Worm (Caenorhabditis elegans) whole organism, late embryonic: Measurements from ENCODE around the gene toca-2.
"Not testable (repeated sequence)": the region's sequence is repeated elsewhere in the genome, so short reads cannot be mapped to it uniquely, and the experiment has no call there.

Experiments used
- C38D4.7 ChIP-seq: fragments of 200-800 bp; sonication (Bioruptor generic); optimal IDR thresholded peaks from 2 replicates; lab custom pipeline; 2018; ENCODE audit warnings: mild to moderate bottlenecking, missing genetic modification characterization, moderate library complexity, missing compliant biosample characterization
- K02D7.2 ChIP-seq: sonication (generic microtip); optimal IDR thresholded peaks from 2 replicates; lab custom pipeline; 2017; ENCODE audit warnings: mild to moderate bottlenecking, missing genetic modification characterization, missing compliant biosample characterization
- K09A11.1 ChIP-seq: sonication (generic microtip); optimal IDR thresholded peaks from 2 replicates; lab custom pipeline; 2017; ENCODE audit warnings: antibody characterized with exemption, mild to moderate bottlenecking, missing genetic modification characterization, missing compliant biosample characterization; ENCODE audit not compliant: insufficient read depth
- Y22D7AL.16 ChIP-seq: sonication (generic microtip); optimal IDR thresholded peaks from 2 replicates; lab custom pipeline; 2016; ENCODE audit warnings: missing genetic modification characterization, missing compliant biosample characterization
- ceh-18 ChIP-seq: sonication (generic microtip); optimal IDR thresholded peaks from 2 replicates; lab custom pipeline; 2016; ENCODE audit warnings: missing genetic modification characterization, missing compliant biosample characterization
- ceh-19 ChIP-seq: fragments of 200-800 bp; sonication (Bioruptor generic); optimal IDR thresholded peaks from 2 replicates; lab custom pipeline; 2018; ENCODE audit warnings: mild to moderate bottlenecking, missing genetic modification characterization, missing compliant biosample characterization
- ceh-2 ChIP-seq: sonication (generic microtip); optimal IDR thresholded peaks from 2 replicates; lab custom pipeline; 2016; ENCODE audit warnings: missing genotype, missing genetic modification characterization, missing compliant biosample characterization
- ceh-22 ChIP-seq: sonication (generic microtip); optimal IDR thresholded peaks from 2 replicates; lab custom pipeline; 2017; ENCODE audit warnings: missing biosample characterization, missing genetic modification characterization
- ceh-24 ChIP-seq: sonication (generic microtip); optimal IDR thresholded peaks from 2 replicates; lab custom pipeline; 2016; ENCODE audit warnings: mild to moderate bottlenecking, missing genetic modification characterization, missing compliant biosample characterization
- ceh-31 ChIP-seq: sonication (generic microtip); optimal IDR thresholded peaks from 2 replicates; lab custom pipeline; 2016; ENCODE audit warnings: missing genetic modification characterization, missing compliant biosample characterization
- ceh-34 ChIP-seq: sonication (generic microtip); optimal IDR thresholded peaks from 2 replicates; lab custom pipeline; 2016; ENCODE audit warnings: mild to moderate bottlenecking, missing genetic modification characterization, missing compliant biosample characterization
- ceh-48 ChIP-seq: sonication (generic microtip); optimal IDR thresholded peaks from 2 replicates; lab custom pipeline; 2016; ENCODE audit warnings: missing genetic modification characterization, inconsistent platforms, missing compliant biosample characterization
- che-1 ChIP-seq: sonication (generic microtip); optimal IDR thresholded peaks from 2 replicates; lab custom pipeline; 2016; ENCODE audit warnings: mild to moderate bottlenecking, missing genetic modification characterization, missing compliant biosample characterization
- dve-1 ChIP-seq: sonication (generic microtip); optimal IDR thresholded peaks from 2 replicates; lab custom pipeline; 2017; ENCODE audit warnings: antibody characterized with exemption, mild to moderate bottlenecking, missing genetic modification characterization, missing compliant biosample characterization
- elt-4 ChIP-seq: sonication (generic microtip); optimal IDR thresholded peaks from 2 replicates; lab custom pipeline; 2016; ENCODE audit warnings: missing genetic modification characterization, missing compliant biosample characterization
- eyg-1 ChIP-seq: sonication (generic microtip); optimal IDR thresholded peaks from 2 replicates; lab custom pipeline; 2016; ENCODE audit warnings: missing genotype, missing genetic modification characterization, missing compliant biosample characterization
- fax-1 ChIP-seq: sonication (generic microtip); optimal IDR thresholded peaks from 2 replicates; lab custom pipeline; 2016; ENCODE audit warnings: missing genotype, missing genetic modification characterization, missing compliant biosample characterization
- hlh-15 ChIP-seq: sonication (generic microtip); optimal IDR thresholded peaks from 2 replicates; lab custom pipeline; 2016; ENCODE audit warnings: missing genetic modification characterization, missing compliant biosample characterization
- hlh-6 ChIP-seq: sonication (generic microtip); optimal IDR thresholded peaks from 2 replicates; lab custom pipeline; 2016; ENCODE audit warnings: missing genotype, missing genetic modification characterization, missing compliant biosample characterization
- lim-6 ChIP-seq: sonication (generic microtip); optimal IDR thresholded peaks from 2 replicates; lab custom pipeline; 2016; ENCODE audit warnings: missing genetic modification characterization, missing compliant biosample characterization
- lin-11 ChIP-seq: fragments of 200-800 bp; sonication (Bioruptor generic); optimal IDR thresholded peaks from 2 replicates; lab custom pipeline; 2018; ENCODE audit warnings: mild to moderate bottlenecking, missing genetic modification characterization, missing compliant biosample characterization
- madf-2 ChIP-seq: sonication (generic microtip); optimal IDR thresholded peaks from 2 replicates; lab custom pipeline; 2017; ENCODE audit warnings: missing genetic modification characterization, missing compliant biosample characterization
- nfya-1 ChIP-seq: sonication (generic microtip); optimal IDR thresholded peaks from 2 replicates; lab custom pipeline; 2017; ENCODE audit warnings: missing genetic modification characterization, mild to moderate bottlenecking, missing compliant biosample characterization, antibody characterized with exemption, moderate library complexity
- odd-2 ChIP-seq: sonication (generic microtip); optimal IDR thresholded peaks from 2 replicates; lab custom pipeline; 2017; ENCODE audit warnings: antibody characterized with exemption, mild to moderate bottlenecking, missing genetic modification characterization, missing compliant biosample characterization
- pag-3 ChIP-seq: sonication (generic microtip); optimal IDR thresholded peaks from 2 replicates; lab custom pipeline; 2016; ENCODE audit warnings: missing compliant biosample characterization, missing genetic modification characterization, borderline replicate concordance
- pat-9 ChIP-seq: fragments of 200-800 bp; sonication (Bioruptor generic); optimal IDR thresholded peaks from 2 replicates; lab custom pipeline; 2018; ENCODE audit warnings: mild to moderate bottlenecking, missing genetic modification characterization, moderate library complexity, missing compliant biosample characterization
- pax-1 ChIP-seq: fragments of 150-350 bp; optimal IDR thresholded peaks from 2 replicates; lab custom pipeline; 2014; ENCODE audit warnings: missing biosample characterization, missing genetic modification characterization
- pha-4 ChIP-seq: fragments of 150-350 bp; optimal IDR thresholded peaks from 2 replicates; lab custom pipeline; 2018; ENCODE audit warnings: missing biosample characterization, missing genetic modification reagents, missing genetic modification characterization
- pqm-1 ChIP-seq: sonication (generic microtip); optimal IDR thresholded peaks from 2 replicates; lab custom pipeline; 2016; ENCODE audit warnings: missing genetic modification characterization, missing compliant biosample characterization
- pros-1 ChIP-seq: fragments of 150-350 bp; optimal IDR thresholded peaks from 2 replicates; lab custom pipeline; 2014; ENCODE audit warnings: missing biosample characterization, missing genetic modification reagents, missing genetic modification characterization
- ref-2 ChIP-seq: sonication (generic microtip); optimal IDR thresholded peaks from 2 replicates; lab custom pipeline; 2016; ENCODE audit warnings: missing genetic modification characterization, missing compliant biosample characterization
- rnt-1 ChIP-seq: sonication (generic microtip); optimal IDR thresholded peaks from 2 replicates; lab custom pipeline; 2016; ENCODE audit warnings: missing genetic modification characterization, missing compliant biosample characterization
- sdc-2 ChIP-seq: sonication (generic microtip); optimal IDR thresholded peaks from 2 replicates; lab custom pipeline; 2016; ENCODE audit warnings: missing genotype, missing genetic modification characterization, missing compliant biosample characterization
- syd-9 ChIP-seq: sonication (generic microtip); optimal IDR thresholded peaks from 2 replicates; lab custom pipeline; 2016; ENCODE audit warnings: mild to moderate bottlenecking, missing genetic modification characterization, moderate library complexity, missing compliant biosample characterization
- tbx-7 ChIP-seq: sonication (generic microtip); optimal IDR thresholded peaks from 2 replicates; lab custom pipeline; 2016; ENCODE audit warnings: missing genotype, missing genetic modification characterization, missing compliant biosample characterization
- ttx-3 ChIP-seq: sonication (generic microtip); optimal IDR thresholded peaks from 2 replicates; lab custom pipeline; 2016; ENCODE audit warnings: missing genetic modification reagents, missing genetic modification characterization, missing compliant biosample characterization
- unc-42 ChIP-seq: sonication (generic microtip); optimal IDR thresholded peaks from 2 replicates; lab custom pipeline; 2016; ENCODE audit warnings: missing genotype, missing genetic modification characterization, missing compliant biosample characterization
- unc-86 ChIP-seq: sonication (generic microtip); optimal IDR thresholded peaks from 2 replicates; lab custom pipeline; 2016; ENCODE audit warnings: missing genetic modification characterization, missing compliant biosample characterization
- zip-5 ChIP-seq: sonication (generic microtip); optimal IDR thresholded peaks from 2 replicates; lab custom pipeline; 2016; ENCODE audit warnings: missing genetic modification characterization, missing compliant biosample characterization
- ztf-16 ChIP-seq: sonication (generic microtip); optimal IDR thresholded peaks from 2 replicates; lab custom pipeline; 2017; ENCODE audit warnings: missing genetic modification characterization, missing compliant biosample characterization

toca-2 gene

DNA sequence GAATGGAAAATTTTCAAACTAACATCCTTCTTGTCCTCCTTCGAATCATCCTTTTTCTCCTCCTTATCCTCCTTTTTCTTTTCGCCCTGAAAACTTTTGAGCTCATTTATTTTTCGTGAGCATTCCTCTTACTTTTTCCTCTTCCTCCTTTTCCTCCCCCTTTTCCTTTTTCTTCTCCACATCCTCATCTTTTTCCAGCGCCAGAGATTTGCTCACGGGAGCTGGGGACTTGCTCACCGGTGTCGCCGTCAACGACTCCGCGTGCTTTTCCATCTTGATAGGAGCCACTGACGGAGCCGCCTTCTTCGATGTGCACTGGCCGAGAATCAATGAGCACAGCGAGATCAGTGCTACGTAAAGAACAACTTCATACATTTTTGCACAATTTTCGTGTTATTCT, 7.4 kb upstream of the toca-2 start, which contains the start of gene K08E3.2:
TSS of gene K08E3.2 (minus strand) at position 375 of the 400 bp plus-strand sequence.
- no peak for TF ChIP-seq dve-1 (tag; lab: Kevin White, UChicago)
- TF ChIP-seq hlh-15 (tag; lab: Kevin White, UChicago): no peak
- no peak for TF ChIP-seq eyg-1 (tag; lab: Kevin White, UChicago)
- TF ChIP-seq Y22D7AL.16 (tag; lab: Kevin White, UChicago): no peak
- TF ChIP-seq che-1: no peak
- no peak for TF ChIP-seq rnt-1
- TF ChIP-seq ceh-18 (tag; lab: Kevin White, UChicago): no peak
- no peak for TF ChIP-seq tbx-7 (tag; lab: Kevin White, UChicago)
- TF ChIP-seq pha-4 (tag; lab: Kevin White, UChicago): no peak
- TF ChIP-seq nfya-1: no peak
- no peak for TF ChIP-seq pqm-1 (tag; lab: Kevin White, UChicago)
- no peak for TF ChIP-seq zip-5 (tag; lab: Kevin White, UChicago)
- TF ChIP-seq lin-11 (tag; lab: Kevin White, UChicago): no peak
- no peak for TF ChIP-seq odd-2
- no peak for TF ChIP-seq unc-42 (tag; lab: Kevin White, UChicago)

DNA sequence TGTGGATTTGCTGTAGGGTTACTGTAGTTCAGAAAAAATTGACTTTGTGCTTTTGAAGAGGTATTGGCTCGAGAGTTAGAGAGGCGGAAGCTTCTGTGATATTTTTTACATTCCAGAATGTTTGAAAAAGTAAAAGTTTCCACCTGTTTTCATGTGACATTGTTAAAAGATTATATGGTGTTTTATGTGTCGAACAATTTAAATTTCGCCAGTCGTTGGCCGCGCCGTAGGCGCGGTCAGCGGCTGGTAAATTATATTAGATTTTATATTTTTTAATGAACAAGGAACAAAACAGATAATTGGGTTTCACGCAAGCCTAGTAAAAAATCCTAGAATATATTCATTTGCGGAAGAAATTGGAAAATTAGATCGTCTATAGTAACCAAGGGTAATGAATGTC, 4.6 kb upstream of the toca-2 start, which contains the start of gene mlc-7:
TSS of gene mlc-7 (plus strand) at position 301 of the 400 bp plus-strand sequence.
- TF ChIP-seq elt-4 (tag; lab: Kevin White, UChicago); rnt-1; ceh-2 (tag; lab: Kevin White, UChicago): not testable (repeated sequence)

DNA sequence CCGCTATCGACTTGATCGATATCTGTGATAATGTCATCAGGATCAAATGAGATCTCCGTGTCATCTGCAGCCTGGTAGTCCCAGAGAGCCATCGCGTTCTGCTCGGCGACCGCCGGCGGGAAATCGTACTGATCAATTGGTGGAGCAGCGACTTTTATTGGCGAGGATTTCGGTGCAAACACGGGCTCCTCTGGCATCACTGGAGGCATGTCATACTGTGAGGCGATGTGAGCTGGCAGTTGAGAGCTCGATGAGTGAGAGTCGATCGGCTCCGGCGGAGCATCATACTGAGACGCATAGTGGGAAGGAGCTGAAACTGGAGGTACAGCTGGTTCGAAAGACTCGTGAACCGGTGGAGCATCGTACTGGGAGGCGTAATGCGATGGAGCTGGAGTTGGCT, 4.0 kb downstream of the toca-2 start:
- TF ChIP-seq ceh-31 (tag; lab: Kevin White, UChicago): no peak
- TF ChIP-seq odd-2: no peak
- no peak for TF ChIP-seq pag-3 (tag; lab: Kevin White, UChicago)
- no peak for TF ChIP-seq madf-2 (tag; lab: Kevin White, UChicago)
- no peak for TF ChIP-seq ceh-34 (tag; lab: Kevin White, UChicago)
- TF ChIP-seq K09A11.1 (tag; lab: Kevin White, UChicago): no peak

DNA sequence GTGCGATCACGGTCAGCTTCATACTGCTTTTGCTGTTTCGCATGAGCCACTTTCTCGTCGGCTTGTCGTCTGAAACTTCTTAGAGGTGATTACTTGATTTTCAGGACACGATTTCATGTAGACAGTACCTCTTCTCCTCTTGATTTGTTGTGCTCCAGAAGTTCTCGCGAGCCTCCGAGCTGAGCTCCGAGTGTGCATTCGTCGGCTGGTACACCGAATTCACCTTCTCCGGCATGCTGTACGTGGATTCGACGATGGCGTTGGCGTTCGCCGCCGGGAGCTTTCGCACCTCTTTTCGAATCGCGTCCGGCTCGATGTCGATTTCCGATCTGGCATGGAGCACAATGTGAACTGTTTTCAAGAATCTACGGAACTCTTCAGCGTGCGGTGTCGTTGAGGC, 5.3 kb downstream of the toca-2 start:
- no peak for TF ChIP-seq C38D4.7
- TF ChIP-seq ceh-24 (tag; lab: Kevin White, UChicago): no peak
- no peak for TF ChIP-seq pax-1 (tag; lab: Kevin White, UChicago)
- TF ChIP-seq lim-6 (tag; lab: Kevin White, UChicago): no peak
- TF ChIP-seq ztf-16 (tag; lab: Kevin White, UChicago): no peak
- TF ChIP-seq ceh-22 (tag; lab: Kevin White, UChicago): no peak

DNA sequence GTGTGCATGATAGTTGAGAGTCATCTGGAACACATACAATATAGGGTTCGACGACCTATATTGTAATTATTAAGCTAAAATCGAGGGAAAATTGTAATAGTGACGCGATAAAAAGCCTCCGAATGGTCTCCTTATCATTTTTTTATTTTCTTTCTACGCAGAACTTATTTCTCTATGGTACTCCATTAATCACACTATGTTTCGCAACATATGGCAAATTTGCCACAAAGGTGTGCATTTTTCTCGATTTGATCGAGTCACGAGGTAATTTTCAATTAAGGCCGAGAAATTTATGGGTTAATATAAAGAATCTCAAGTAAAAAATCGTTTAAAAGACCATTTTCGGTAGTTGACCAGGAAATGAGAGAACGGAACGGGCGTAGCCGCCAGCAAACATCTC, 6.3 kb downstream of the toca-2 start, which contains the start of gene dbn-1:
TSS of gene dbn-1 (minus strand) at position 24 of the 400 bp plus-strand sequence.
- TF ChIP-seq ref-2 (no peak), ztf-16 (tag; lab: Kevin White, UChicago) (no peak), sdc-2 (tag; lab: Kevin White, UChicago) (no peak), ceh-18 (tag; lab: Kevin White, UChicago) (no peak), C38D4.7 (no peak), pax-1 (tag; lab: Kevin White, UChicago) (no peak), hlh-15 (tag; lab: Kevin White, UChicago) (no peak), ceh-19 (GFP tag; lab: Kevin White, UChicago) (no peak), fax-1 (tag; lab: Kevin White, UChicago) (no peak), pqm-1 (tag; lab: Kevin White, UChicago) (no peak), unc-86 (no peak), ceh-48 (tag; lab: Kevin White, UChicago) (no peak), ttx-3 (tag; lab: Kevin White, UChicago) (no peak), ceh-22 (tag; lab: Kevin White, UChicago) (no peak), lim-6 (tag; lab: Kevin White, UChicago) (no peak), hlh-6 (no peak), pat-9 (tag; lab: Kevin White, UChicago) (no peak), K02D7.2 (no peak), pros-1 (tag; lab: Kevin White, UChicago) (no peak), syd-9 (tag; lab: Kevin White, UChicago) (no peak)
- TF ChIP-seq, all 69 proteins: peak for 0
